Worm (Caenorhabditis elegans): ENCODE measurements around the gene clc-31.
A peak's percentile ranks its signal among the peaks of the same experiment; 100 is the strongest.
"Not testable (repeated sequence)": the region's sequence is repeated elsewhere in the genome, so short reads cannot be mapped to it uniquely, and the experiment has no call there.

clc-31 gene

DNA sequence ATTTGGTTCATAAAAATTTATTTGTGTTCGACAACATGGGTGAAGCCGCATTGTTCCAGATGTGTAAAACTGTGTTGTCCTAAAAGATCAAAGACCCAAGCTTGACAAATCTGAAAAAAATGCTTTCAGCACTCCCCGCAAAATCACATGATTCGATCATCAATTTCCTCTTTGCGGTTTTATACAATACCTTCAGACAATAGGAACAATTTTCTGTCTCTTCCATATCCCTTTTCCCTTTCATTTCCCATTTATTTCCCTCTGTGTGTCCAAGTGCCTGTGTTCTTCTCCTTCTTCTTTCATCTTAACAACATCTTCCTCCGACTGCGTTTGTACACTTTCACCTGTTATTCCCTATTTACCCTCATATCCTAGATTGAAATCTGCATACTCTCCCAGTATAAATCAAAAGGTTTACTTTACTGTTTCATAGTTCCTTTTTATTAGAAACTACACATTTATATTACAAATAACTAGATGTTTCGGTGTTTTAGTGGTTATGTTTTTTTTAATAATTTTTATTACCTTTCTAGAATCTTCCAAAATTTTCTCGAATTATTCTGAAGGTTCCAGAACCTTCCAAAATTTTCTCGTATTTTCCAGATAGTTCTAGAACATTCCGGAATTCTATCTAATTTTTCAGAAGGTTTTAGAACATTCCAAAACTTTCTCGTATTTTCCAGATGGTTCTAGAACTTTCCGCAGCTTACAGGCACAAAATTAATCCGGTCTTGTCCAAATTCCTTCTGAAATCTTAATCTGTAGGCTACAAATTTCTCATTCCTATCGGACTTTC lies 39.1 kb upstream of the clc-31 start, which contains the start of gene K01A2.5:
Gene K01A2.5 (plus strand): TSS at position 297 of the 796 bp plus-strand sequence.
- peak; percentile 70 for TF ChIP-seq nhr-25 (tag; optimal IDR thresholded peaks at IDR 0.05)
- TF ChIP-seq nhr-23 (tag; optimal IDR thresholded peaks at IDR 0.05), result peak; percentile 86
- TF ChIP-seq skn-1 (tag; optimal IDR thresholded peaks at IDR 0.05), result no peak
- TF ChIP-seq unc-62 (GFP tag; optimal IDR thresholded peaks at IDR 0.05), result no peak
- no peak for TF ChIP-seq nhr-76 (tag; optimal IDR thresholded peaks at IDR 0.05)
- TF ChIP-seq ztf-4 (tag; optimal IDR thresholded peaks at IDR 0.05), result no peak
- TF ChIP-seq nhr-237 (tag; optimal IDR thresholded peaks at IDR 0.05), result no peak
- TF ChIP-seq lsy-12 (tag; optimal IDR thresholded peaks at IDR 0.05), result no peak

DNA sequence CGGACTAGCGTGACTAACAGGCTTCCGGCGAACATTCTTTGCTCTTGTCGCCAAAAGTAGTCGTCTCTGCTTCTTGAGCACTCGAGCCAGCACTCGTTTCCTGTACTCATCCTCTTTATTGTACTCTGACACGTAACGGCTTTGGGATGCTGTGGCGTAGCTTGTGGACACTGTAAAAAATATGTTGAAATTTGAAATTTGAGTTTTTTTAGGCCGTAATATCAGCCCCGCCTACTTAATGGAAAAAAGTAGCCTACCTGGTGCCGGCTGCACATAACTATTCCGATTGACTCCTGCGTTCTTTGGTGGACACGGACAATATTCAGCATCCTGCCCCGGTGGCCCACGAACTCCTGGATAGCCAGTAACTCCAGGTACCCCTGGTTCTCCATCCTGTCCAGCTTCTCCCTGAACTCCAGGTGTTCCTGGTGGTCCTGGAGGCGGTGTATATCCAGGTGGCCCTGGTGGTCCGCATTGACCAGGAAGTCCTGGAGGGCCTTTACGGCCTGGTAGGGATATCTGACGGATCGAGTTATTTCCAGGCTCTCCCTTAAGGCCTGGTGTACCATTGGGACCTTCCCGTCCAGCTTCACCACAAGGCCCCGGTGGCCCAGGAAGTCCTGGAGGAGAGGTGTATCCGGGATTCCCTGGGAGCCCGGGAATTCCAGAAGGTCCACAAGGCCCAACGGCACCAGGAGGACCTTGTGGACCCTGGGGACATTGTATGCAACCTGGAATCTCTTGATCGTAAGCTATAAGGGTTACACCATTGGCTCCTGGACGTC lies 36.2 kb upstream of the clc-31 start:
- TF ChIP-seq unc-39 (tag; optimal IDR thresholded peaks at IDR 0.05) (no peak), ceh-16 (tag; optimal IDR thresholded peaks at IDR 0.05) (no peak), nhr-77 (tag; optimal IDR thresholded peaks at IDR 0.05) (no peak), fkh-10 (GFP tag; optimal IDR thresholded peaks at IDR 0.05) (no peak), nhr-11 (tag; optimal IDR thresholded peaks at IDR 0.05) (no peak), aly-2 (tag; optimal IDR thresholded peaks at IDR 0.05) (no peak), eor-1 (tag; optimal IDR thresholded peaks at IDR 0.05) (no peak), lin-15B (tag; optimal IDR thresholded peaks at IDR 0.05) (no peak), snpc-4 (tag; optimal IDR thresholded peaks at IDR 0.05) (no peak), tbx-2 (tag; optimal IDR thresholded peaks at IDR 0.05) (no peak), pqm-1 (tag; optimal IDR thresholded peaks at IDR 0.05) (no peak), mdl-1 (tag; optimal IDR thresholded peaks at IDR 0.05) (no peak), nhr-67 (tag; optimal IDR thresholded peaks at IDR 0.05) (no peak), ZK546.5 (tag; optimal IDR thresholded peaks at IDR 0.05) (no peak), nhr-43 (tag; optimal IDR thresholded peaks at IDR 0.05; ENCODE audit: poor library complexity, severe bottlenecking) (no peak), daf-12 (tag; optimal IDR thresholded peaks at IDR 0.05) (no peak), pha-4 (tag; optimal IDR thresholded peaks at IDR 0.05) (no peak), elt-3 (tag; optimal IDR thresholded peaks at IDR 0.05) (no peak)

DNA sequence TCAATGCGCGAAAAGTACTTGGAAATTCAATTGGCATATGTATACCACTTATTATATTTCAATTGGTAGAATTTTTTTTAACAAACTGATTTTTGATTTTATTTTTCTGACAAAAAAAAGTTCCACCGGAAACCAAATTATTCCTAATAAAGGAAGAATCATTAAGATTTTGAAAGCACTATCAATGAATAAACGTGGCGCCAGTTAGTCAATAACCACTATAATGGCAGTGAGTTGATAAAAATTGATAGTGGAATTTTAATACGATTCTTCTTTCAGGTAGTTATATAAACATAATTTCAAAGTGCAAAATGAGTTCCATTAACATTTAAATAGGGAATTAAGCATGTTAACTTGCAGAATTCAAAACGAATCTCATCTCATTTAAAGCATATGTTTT lies 34.7 kb upstream of the clc-31 start, which contains the start of gene col-69:
Gene col-69 (minus strand): TSS at position 101 of the 400 bp plus-strand sequence.
- TF ChIP-seq fkh-2 (tag; optimal IDR thresholded peaks at IDR 0.05) (no peak), elt-2 (tag; optimal IDR thresholded peaks at IDR 0.05) (peak; percentile 15), unc-39 (tag; optimal IDR thresholded peaks at IDR 0.05) (no peak), ama-1 (optimal IDR thresholded peaks at IDR 0.05) (no peak), aly-2 (tag; optimal IDR thresholded peaks at IDR 0.05) (no peak)

DNA sequence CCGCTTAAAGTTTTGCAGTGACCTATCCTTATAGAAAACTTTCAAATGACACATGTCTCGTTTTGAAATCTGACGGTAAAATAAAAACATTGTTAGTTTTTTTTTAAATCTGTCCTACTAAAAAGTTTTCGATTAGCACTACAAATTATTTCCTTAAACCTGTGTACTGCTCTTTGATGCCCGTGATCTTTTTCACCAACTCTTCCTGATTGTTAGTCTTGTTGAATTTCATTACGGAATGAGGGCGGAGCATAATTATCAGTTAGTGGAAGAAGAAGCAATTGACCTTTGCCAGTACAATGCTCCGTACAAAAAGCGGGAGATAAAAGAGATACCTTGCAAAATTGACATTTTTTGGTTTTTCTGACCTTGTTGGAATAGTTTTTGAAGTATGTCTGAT lies 33.2 kb upstream of the clc-31 start, which contains the start of gene K01A2.4:
Gene K01A2.4 (plus strand): TSS at position 301 of the 400 bp plus-strand sequence.
- TF ChIP-seq ceh-16 (tag; optimal IDR thresholded peaks at IDR 0.05) (no peak), fos-1 (tag; optimal IDR thresholded peaks at IDR 0.05) (no peak), hmg-11 (tag; optimal IDR thresholded peaks at IDR 0.05) (no peak), fkh-2 (tag; optimal IDR thresholded peaks at IDR 0.05) (no peak), jun-1 (tag; optimal IDR thresholded peaks at IDR 0.05) (no peak), ceh-82 (tag; optimal IDR thresholded peaks at IDR 0.05) (no peak), nhr-28 (tag; optimal IDR thresholded peaks at IDR 0.05) (no peak), ama-1 (optimal IDR thresholded peaks at IDR 0.05) (no peak)

DNA sequence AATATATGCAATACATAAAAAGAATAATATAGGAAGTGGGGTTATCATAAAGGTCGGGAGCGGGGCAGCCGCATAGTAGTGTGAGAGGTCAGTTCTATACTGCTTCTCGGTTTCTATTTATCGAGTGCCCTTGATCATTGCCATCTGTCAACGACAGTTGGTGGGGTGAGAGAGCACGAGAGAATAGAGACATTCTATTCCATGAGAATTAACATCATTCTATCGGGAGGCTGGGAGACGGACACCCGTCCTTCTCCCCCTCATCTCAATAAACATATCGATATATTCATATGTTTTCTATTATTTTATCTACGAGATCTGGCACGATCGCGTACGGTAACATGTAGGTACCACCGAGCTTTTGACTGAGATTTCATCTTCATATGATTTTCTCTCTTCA lies 28.2 kb upstream of the clc-31 start, which contains the start of gene mps-2:
Gene mps-2 (minus strand): TSS at position 101 of the 400 bp plus-strand sequence.
- TF ChIP-seq pqm-1, pha-4, mdl-1 (tag; optimal IDR thresholded peaks at IDR 0.05): not testable (repeated sequence)

All from whole organism, L3 larva.